Worm (Caenorhabditis elegans) whole organism, young adult: ENCODE measurements around the gene srp-2.

Experiments
- T07F8.4 ChIP-seq: sonication (generic microtip); optimal IDR thresholded peaks from 2 replicates; lab custom pipeline; 2016; ENCODE audit warnings: mild to moderate bottlenecking, missing genetic modification characterization, moderate library complexity, missing compliant biosample characterization
- Y56A3A.18 ChIP-seq: fragments of 200-800 bp; sonication (Bioruptor generic); IDR thresholded peaks from 2 replicates; pipeline ENCODE4 v1.3.6; 2022; ENCODE audit warnings: missing genetic modification reagents, missing genetic modification characterization, missing compliant biosample characterization
- Y79H2A.3 ChIP-seq: fragments of 200-800 bp; sonication (Bioruptor generic); conservative IDR thresholded peaks from 2 replicates; pipeline ENCODE4 v1.3.6; 2022; ENCODE audit warnings: missing genetic modification reagents, missing genetic modification characterization, missing compliant biosample characterization
- ama-1 ChIP-seq, 3 experiments: fragments of 150-350 bp in 1 of 3; sonication (generic microtip) in 2 of 3; optimal IDR thresholded peaks; 2 replicates each; lab custom pipeline; 2014 to 2018; ENCODE audit warnings: missing biosample characterization in 2 of 3, missing genetic modification characterization in 2 of 3, missing genetic modification reagents in 2 of 3
- dpl-1 ChIP-seq: fragments of 150-350 bp; optimal IDR thresholded peaks from 2 replicates; lab custom pipeline; 2014; ENCODE audit warnings: missing biosample characterization, missing genetic modification reagents, missing genetic modification characterization
- hsf-1 ChIP-seq: fragments of 200-800 bp; sonication (Bioruptor generic); IDR thresholded peaks from 2 replicates; pipeline ENCODE4 v1.3.6; 2022; ENCODE audit warnings: missing genetic modification reagents, missing genetic modification characterization, missing compliant biosample characterization
- ztf-22 ChIP-seq: fragments of 200-800 bp; sonication (Bioruptor generic); optimal IDR thresholded peaks from 2 replicates; lab custom pipeline; 2018; ENCODE audit warnings: mild to moderate bottlenecking, missing genetic modification characterization, moderate library complexity, missing compliant biosample characterization

ce11 chrV:743348-743747 is 19.1 kb upstream of the srp-2 start, which contains the start of gene str-134:
- no peak for TF ChIP-seq Y56A3A.18 (GFP tag; lab: Robert Waterston, UW)
- no peak for TF ChIP-seq ama-1 (optimal IDR thresholded peaks at IDR 0.05; lab: Kevin White, UChicago)
- TF ChIP-seq ama-1 (GFP tag; optimal IDR thresholded peaks at IDR 0.05; lab: Kevin White, UChicago) = no peak
- no peak for TF ChIP-seq ztf-22 (GFP tag; lab: Kevin White, UChicago)
- TF ChIP-seq dpl-1 = no peak
- no peak for TF ChIP-seq hsf-1 (GFP tag; lab: Robert Waterston, UW)
- TF ChIP-seq Y79H2A.3 (GFP tag; lab: Robert Waterston, UW) = no peak
- no peak for TF ChIP-seq T07F8.4 (tag; lab: Kevin White, UChicago)
